Worm (Caenorhabditis elegans) whole organism, mixed stage, embryonic: ENCODE measurements around the gene sri-9.

Experiments used
- ceh-43 ChIP-seq: fragments of 200-800 bp; sonication (Bioruptor generic); optimal IDR thresholded peaks from 2 replicates; lab custom pipeline; 2018; ENCODE audit warnings: mild to moderate bottlenecking, missing genetic modification characterization, moderate library complexity, missing compliant biosample characterization
- lin-13 ChIP-seq: fragments of 150-350 bp; optimal IDR thresholded peaks from 2 replicates; lab custom pipeline; 2014; ENCODE audit warnings: missing biosample characterization, missing genetic modification characterization
- nhr-76 ChIP-seq: sonication (generic microtip); optimal IDR thresholded peaks from 2 replicates; lab custom pipeline; 2017; ENCODE audit warnings: missing biosample characterization, missing genetic modification characterization

DNA sequence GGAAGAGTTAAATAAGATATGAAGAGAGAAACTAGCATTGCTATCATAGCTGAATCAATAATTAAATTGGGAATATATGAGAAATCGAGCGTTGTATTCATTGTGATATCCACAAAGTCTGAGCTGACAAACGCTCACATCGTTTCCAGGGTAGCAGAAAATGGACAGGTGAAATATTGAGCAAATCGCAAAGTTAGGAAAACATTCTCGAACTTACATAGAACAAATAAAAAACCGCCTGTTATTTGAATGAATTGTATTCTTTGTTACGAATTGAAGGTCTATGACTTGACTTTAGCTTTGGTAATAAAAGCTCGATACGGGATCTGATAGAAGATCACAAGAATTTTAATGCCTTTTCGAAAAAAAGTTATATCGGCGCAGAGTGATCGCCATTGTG lies 34.6 kb downstream of the sri-9 start, which contains the start of gene srz-94:
- no peak for TF ChIP-seq nhr-76 (tag; lab: Kevin White, UChicago)
- TF ChIP-seq ceh-43 (GFP tag; lab: Kevin White, UChicago) = no peak
- TF ChIP-seq lin-13 (tag; lab: Kevin White, UChicago) = no peak
